Worm (Caenorhabditis elegans) whole organism, dauer: ENCODE measurements around the gene dhs-22.

Source experiments
- unc-62 ChIP-seq: sonication (generic microtip); optimal IDR thresholded peaks from 2 replicates; lab custom pipeline; 2017; ENCODE audit warnings: missing biosample characterization, missing genetic modification reagents, missing genetic modification characterization

The dhs-22 gene

ce11 chrV:14411989-14412388 lies 9.3 kb downstream of the dhs-22 start:
- no peak for TF ChIP-seq unc-62 (GFP tag; lab: Kevin White, UChicago)

ce11 chrV:14409905-14410304 lies 11.3 kb downstream of the dhs-22 start:
- TF ChIP-seq unc-62 (GFP tag; lab: Kevin White, UChicago): no peak

ce11 chrV:14408774-14409173 lies 12.5 kb downstream of the dhs-22 start, which contains the start of gene gnrr-2:
Gene gnrr-2 (plus strand): TSS chrV:14409074.
- no peak for TF ChIP-seq unc-62 (GFP tag; lab: Kevin White, UChicago)

- TF ChIP-seq unc-62 (GFP tag; lab: Kevin White, UChicago): no peak
Measured at ce11 chrV:14405647-14406046, 15.6 kb downstream of the dhs-22 start.

- TF ChIP-seq unc-62 (GFP tag; lab: Kevin White, UChicago): no peak
Measured at ce11 chrV:14396123-14396669, 25.0 kb downstream of the dhs-22 start.

ce11 chrV:14394743-14395142 lies 26.5 kb downstream of the dhs-22 start, which contains the start of gene C15H11.13:
Gene C15H11.13 (plus strand): TSS chrV:14395043.
- TF ChIP-seq unc-62 (GFP tag; lab: Kevin White, UChicago): no peak

- no peak for TF ChIP-seq unc-62 (GFP tag; lab: Kevin White, UChicago)
Measured at ce11 chrV:14393504-14393903, 27.7 kb downstream of the dhs-22 start, which contains the start of gene C15H11.1. Gene C15H11.1 (plus strand): TSS chrV:14393804.

- no peak for TF ChIP-seq unc-62 (GFP tag; lab: Kevin White, UChicago)
Measured at ce11 chrV:14391830-14392229, 29.4 kb downstream of the dhs-22 start, which contains the start of gene C15H11.10. Gene C15H11.10 (plus strand): TSS chrV:14392130.

ce11 chrV:14380242-14380641 lies 41.0 kb downstream of the dhs-22 start:
- no peak for TF ChIP-seq unc-62 (GFP tag; lab: Kevin White, UChicago)

- TF ChIP-seq unc-62 (GFP tag; lab: Kevin White, UChicago): no peak
Measured at ce11 chrV:14378986-14379385, 42.3 kb downstream of the dhs-22 start, which contains the start of gene npr-43. Gene npr-43 (minus strand): TSS chrV:14379086.

- TF ChIP-seq unc-62 (GFP tag; lab: Kevin White, UChicago): no peak
Measured at ce11 chrV:14378052-14378451, 43.2 kb downstream of the dhs-22 start.

ce11 chrV:14372774-14373173 lies 48.5 kb downstream of the dhs-22 start, which contains the start of gene unc-39:
Gene unc-39 (plus strand): TSS chrV:14373074.
- no peak for TF ChIP-seq unc-62 (GFP tag; lab: Kevin White, UChicago)
